Worm (Caenorhabditis elegans) whole organism, young adult: ENCODE measurements around the gene wht-3.

ENCODE experiments used
- B0336.3 ChIP-seq: fragments of 200-800 bp; sonication (Bioruptor generic); IDR thresholded peaks from 2 replicates; pipeline ENCODE4 v1.3.6; 2022; ENCODE audit warnings: missing genetic modification characterization, missing compliant biosample characterization
- C06A6.2 ChIP-seq: fragments of 200-800 bp; sonication (Bioruptor generic); conservative IDR thresholded peaks from 2 replicates; pipeline ENCODE4 v1.3.6; 2022; ENCODE audit warnings: missing genetic modification characterization, missing compliant biosample characterization
- F33H1.4 ChIP-seq: fragments of 200-800 bp; sonication (Bioruptor generic); IDR thresholded peaks from 2 replicates; pipeline ENCODE4 v1.3.6; 2022; ENCODE audit warnings: missing genetic modification reagents, missing genetic modification characterization, missing compliant biosample characterization
- F39B2.1 ChIP-seq: fragments of 200-800 bp; sonication (Bioruptor generic); IDR thresholded peaks from 2 replicates; pipeline ENCODE4 v1.3.6; 2022; ENCODE audit warnings: missing genetic modification reagents, missing genetic modification characterization, missing compliant biosample characterization
- F57C9.4 ChIP-seq: sonication (generic microtip); optimal IDR thresholded peaks from 2 replicates; lab custom pipeline; 2017; ENCODE audit warnings: mild to moderate bottlenecking, missing genetic modification characterization, missing compliant biosample characterization
- K12H6.12 ChIP-seq: fragments of 200-800 bp; sonication (Bioruptor generic); optimal IDR thresholded peaks from 2 replicates; lab custom pipeline; 2018; ENCODE audit warnings: mild to moderate bottlenecking, missing genetic modification characterization, missing compliant biosample characterization
- Y53G8AR.9 ChIP-seq: fragments of 200-800 bp; sonication (Bioruptor generic); conservative IDR thresholded peaks from 2 replicates; pipeline ENCODE4 v1.3.6; 2022; ENCODE audit warnings: missing genetic modification reagents, missing genetic modification characterization, missing compliant biosample characterization
- Y67H2A.10 ChIP-seq: fragments of 200-800 bp; sonication (Bioruptor generic); conservative IDR thresholded peaks from 2 replicates; pipeline ENCODE4 v1.3.6; 2022; ENCODE audit warnings: missing genetic modification reagents, missing genetic modification characterization, missing compliant biosample characterization
- Y95B8A.8 ChIP-seq: fragments of 200-800 bp; sonication (Bioruptor generic); IDR thresholded peaks from 2 replicates; pipeline ENCODE4 v1.3.6; 2022; ENCODE audit warnings: missing genetic modification reagents, missing genetic modification characterization, missing compliant biosample characterization
- atf-7 ChIP-seq: sonication (generic microtip); optimal IDR thresholded peaks from 2 replicates; lab custom pipeline; 2017; ENCODE audit warnings: mild to moderate bottlenecking, missing genetic modification characterization, missing compliant biosample characterization
- attf-5 ChIP-seq: fragments of 200-800 bp; sonication (Bioruptor generic); optimal IDR thresholded peaks from 2 replicates; lab custom pipeline; 2018; ENCODE audit warnings: mild to moderate bottlenecking, missing genetic modification characterization, missing compliant biosample characterization
- cebp-1 ChIP-seq, 2 experiments: fragments of 200-800 bp in 1 of 2; sonication (Bioruptor generic) in 1 of 2; sonication (generic microtip) in 1 of 2; IDR thresholded peaks in 1 of 2; optimal IDR thresholded peaks in 1 of 2; 2 replicates each; pipeline versions ENCODE4 v1.3.6 to Lab custom; 2017 to 2022; ENCODE audit warnings: missing compliant biosample characterization in 2 of 2, missing genetic modification characterization in 2 of 2, mild to moderate bottlenecking in 1 of 2, missing genetic modification reagents in 1 of 2, moderate library complexity in 1 of 2
- ceh-79 ChIP-seq: sonication (generic microtip); optimal IDR thresholded peaks from 2 replicates; lab custom pipeline; 2017; ENCODE audit warnings: mild to moderate bottlenecking, missing genetic modification characterization, missing compliant biosample characterization
- dox-1 ChIP-seq: fragments of 200-800 bp; sonication (Bioruptor generic); IDR thresholded peaks from 2 replicates; pipeline ENCODE4 v1.3.6; 2022; ENCODE audit warnings: missing genetic modification reagents, missing genetic modification characterization, missing compliant biosample characterization
- dpff-1 ChIP-seq: sonication (generic microtip); optimal IDR thresholded peaks from 2 replicates; lab custom pipeline; 2017; ENCODE audit warnings: mild to moderate bottlenecking, missing genetic modification characterization, missing compliant biosample characterization
- efl-1 ChIP-seq: fragments of 150-350 bp; optimal IDR thresholded peaks from 2 replicates; lab custom pipeline; 2014; ENCODE audit warnings: missing biosample characterization, missing genetic modification reagents, missing genetic modification characterization
- egl-44 ChIP-seq: fragments of 200-800 bp; sonication (Bioruptor generic); IDR thresholded peaks from 2 replicates; pipeline ENCODE4 v1.3.6; 2022; ENCODE audit warnings: missing genetic modification reagents, missing genetic modification characterization, missing compliant biosample characterization
- egrh-3 ChIP-seq: fragments of 200-800 bp; sonication (Bioruptor generic); IDR thresholded peaks from 2 replicates; pipeline ENCODE4 v1.3.6; 2022; ENCODE audit warnings: missing genetic modification reagents, missing genetic modification characterization, missing compliant biosample characterization
- ekl-4 ChIP-seq: fragments of 200-800 bp; sonication (Bioruptor generic); IDR thresholded peaks from 2 replicates; pipeline ENCODE4 v1.3.6; 2022; ENCODE audit warnings: missing genetic modification reagents, missing genetic modification characterization, missing compliant biosample characterization
- ets-4 ChIP-seq: fragments of 200-800 bp; sonication (Bioruptor generic); optimal IDR thresholded peaks from 2 replicates; lab custom pipeline; 2018; ENCODE audit warnings: mild to moderate bottlenecking, missing genetic modification characterization, missing compliant biosample characterization
- fkh-3 ChIP-seq: sonication (generic microtip); optimal IDR thresholded peaks from 2 replicates; lab custom pipeline; 2016; ENCODE audit warnings: mild to moderate bottlenecking, missing genetic modification characterization, missing compliant biosample characterization
- hmg-1.2 ChIP-seq: fragments of 200-800 bp; sonication (Bioruptor generic); IDR thresholded peaks from 2 replicates; pipeline ENCODE4 v1.3.6; 2022; ENCODE audit warnings: missing genetic modification reagents, missing genetic modification characterization, missing compliant biosample characterization
- hsf-1 ChIP-seq: fragments of 200-800 bp; sonication (Bioruptor generic); IDR thresholded peaks from 2 replicates; pipeline ENCODE4 v1.3.6; 2022; ENCODE audit warnings: missing genetic modification reagents, missing genetic modification characterization, missing compliant biosample characterization
- lin-35 ChIP-seq, 3 experiments: fragments of 150-350 bp in 2 of 3; sonication (generic microtip) in 1 of 3; optimal IDR thresholded peaks; 2 replicates each; lab custom pipeline; 2014 to 2018; ENCODE audit warnings: missing biosample characterization in 3 of 3, missing genetic modification characterization in 3 of 3, missing genetic modification reagents in 3 of 3
- lin-54 ChIP-seq: fragments of 200-800 bp; sonication (Bioruptor generic); optimal IDR thresholded peaks from 2 replicates; lab custom pipeline; 2018; ENCODE audit warnings: mild to moderate bottlenecking, missing genetic modification characterization, missing compliant biosample characterization
- lsl-1 ChIP-seq: fragments of 200-800 bp; sonication (Bioruptor generic); optimal IDR thresholded peaks from 2 replicates; lab custom pipeline; 2018; ENCODE audit warnings: mild to moderate bottlenecking, missing genetic modification characterization, moderate library complexity, missing compliant biosample characterization
- madf-10 ChIP-seq: sonication (generic microtip); optimal IDR thresholded peaks from 2 replicates; lab custom pipeline; 2016; ENCODE audit warnings: mild to moderate bottlenecking, missing genetic modification characterization, missing compliant biosample characterization
- madf-6 ChIP-seq: fragments of 200-800 bp; sonication (Bioruptor generic); IDR thresholded peaks from 2 replicates; pipeline ENCODE4 v1.3.6; 2022; ENCODE audit warnings: missing genetic modification reagents, missing genetic modification characterization, missing compliant biosample characterization
- mcd-1 ChIP-seq: fragments of 200-800 bp; sonication (Bioruptor generic); IDR thresholded peaks from 2 replicates; pipeline ENCODE4 v1.3.6; 2022; ENCODE audit warnings: missing genetic modification reagents, missing genetic modification characterization, missing compliant biosample characterization
- mel-28 ChIP-seq: sonication (generic microtip); optimal IDR thresholded peaks from 2 replicates; lab custom pipeline; 2016; ENCODE audit warnings: borderline replicate concordance, mild to moderate bottlenecking, missing genetic modification characterization, missing compliant biosample characterization
- nhr-27 ChIP-seq: fragments of 200-800 bp; sonication (Bioruptor generic); optimal IDR thresholded peaks from 2 replicates; lab custom pipeline; 2018; ENCODE audit warnings: mild to moderate bottlenecking, missing genetic modification characterization, moderate library complexity, missing compliant biosample characterization
- pha-4 ChIP-seq: fragments of 150-350 bp; sonication (generic microtip); optimal IDR thresholded peaks from 2 replicates; lab custom pipeline; 2014; ENCODE audit warnings: missing biosample characterization, missing genetic modification reagents, missing genetic modification characterization
- rcor-1 ChIP-seq: fragments of 200-800 bp; sonication (Bioruptor generic); IDR thresholded peaks from 2 replicates; pipeline ENCODE4 v1.3.6; 2022; ENCODE audit warnings: missing genetic modification reagents, missing genetic modification characterization, missing compliant biosample characterization
- rec-8 ChIP-seq, 2 experiments: sonication (generic microtip); optimal IDR thresholded peaks; 2 replicates each; lab custom pipeline; 2016; ENCODE audit warnings: mild to moderate bottlenecking in 2 of 2, missing genetic modification characterization in 2 of 2, missing genetic modification reagents in 2 of 2, missing genotype in 2 of 2, missing biosample characterization in 1 of 2, missing compliant biosample characterization in 1 of 2, moderate library complexity in 1 of 2
- snpc-1.3 ChIP-seq: sonication (generic microtip); optimal IDR thresholded peaks from 2 replicates; lab custom pipeline; 2017; ENCODE audit warnings: missing genetic modification characterization, mild to moderate bottlenecking, missing compliant biosample characterization, antibody characterized with exemption, moderate library complexity, missing genotype, missing genetic modification reagents; ENCODE audit not compliant: insufficient read depth
- snpc-3.4 ChIP-seq: sonication (generic microtip); optimal IDR thresholded peaks from 2 replicates; lab custom pipeline; 2017; ENCODE audit warnings: missing genetic modification characterization, mild to moderate bottlenecking, missing compliant biosample characterization, antibody characterized with exemption, moderate library complexity, missing genotype, missing genetic modification reagents
- tbp1 ChIP-seq: fragments of 200-800 bp; sonication (Bioruptor generic); optimal IDR thresholded peaks from 2 replicates; lab custom pipeline; 2018; ENCODE audit warnings: mild to moderate bottlenecking, missing genetic modification characterization, missing compliant biosample characterization
- ztf-25 ChIP-seq: fragments of 200-800 bp; sonication (Bioruptor generic); IDR thresholded peaks from 2 replicates; pipeline ENCODE4 v1.3.6; 2022; ENCODE audit warnings: missing genetic modification reagents, missing genetic modification characterization, missing compliant biosample characterization
- ztf-28 ChIP-seq: fragments of 200-800 bp; sonication (Bioruptor generic); IDR thresholded peaks from 2 replicates; pipeline ENCODE4 v1.3.6; 2022; ENCODE audit warnings: missing genetic modification reagents, missing genetic modification characterization, missing compliant biosample characterization
- ztf-3 ChIP-seq: fragments of 200-800 bp; sonication (Bioruptor generic); optimal IDR thresholded peaks from 2 replicates; lab custom pipeline; 2018; ENCODE audit warnings: mild to moderate bottlenecking, missing genetic modification characterization, missing compliant biosample characterization
- ztf-6 ChIP-seq: fragments of 200-800 bp; sonication (Bioruptor generic); IDR thresholded peaks from 2 replicates; pipeline ENCODE4 v1.3.6; 2022; ENCODE audit warnings: missing genetic modification reagents, missing genetic modification characterization, missing compliant biosample characterization

Gene wht-3

ce11 chrIII:4151548-4152104 lies at the start of gene wht-3, which contains the start of gene har-1:
Gene wht-3, minus strand, starts transcription at chrIII:4151598.
Gene har-1, plus strand, starts transcription at chrIII:4152054.
- TF ChIP-seq madf-6: peak; percentile 34
- TF ChIP-seq madf-10 (tag; lab: Kevin White, UChicago): no peak
- no peak for TF ChIP-seq mel-28 (tag; lab: Kevin White, UChicago)
- TF ChIP-seq C06A6.2 (GFP tag; lab: Robert Waterston, UW): no peak
- TF ChIP-seq F33H1.4 (GFP tag; lab: Robert Waterston, UW): no peak
- TF ChIP-seq B0336.3 (GFP tag; lab: Robert Waterston, UW): 0 out of 2 replicates have a peak, but pooled peaks have one; percentile 35
- TF ChIP-seq ekl-4 (GFP tag; lab: Robert Waterston, UW): 0 out of 2 replicates have a peak, but pooled peaks have one; percentile 37
- no peak for TF ChIP-seq K12H6.12
- TF ChIP-seq hmg-1.2 (GFP tag; lab: Robert Waterston, UW): 0 out of 2 replicates have a peak, but pooled peaks have one; percentile 4
- peak; percentile 60; the same call in 1 of the 2 replicates for TF ChIP-seq hsf-1 (GFP tag; lab: Robert Waterston, UW)
- no peak for TF ChIP-seq lsl-1 (GFP tag; lab: Kevin White, UChicago)
- peak; percentile 36 for TF ChIP-seq atf-7 (tag; lab: Kevin White, UChicago)
- TF ChIP-seq rec-8 (tag; optimal IDR thresholded peaks at IDR 0.05; lab: Kevin White, UChicago): no peak
- peak; percentile 74 for TF ChIP-seq ceh-79 (tag; lab: Kevin White, UChicago)
- peak; percentile 91 for TF ChIP-seq cebp-1 (GFP tag; IDR thresholded peaks at IDR 0.05; lab: Robert Waterston, UW)
- peak; percentile 98 for TF ChIP-seq cebp-1 (tag; optimal IDR thresholded peaks at IDR 0.05; lab: Kevin White, UChicago)
- no peak for TF ChIP-seq dpff-1
- 0 out of 2 replicates have a peak, but pooled peaks have one; percentile 15 for TF ChIP-seq F39B2.1 (GFP tag; lab: Robert Waterston, UW)
- no peak for TF ChIP-seq tbp1 (GFP tag; lab: Kevin White, UChicago)
- TF ChIP-seq lin-54: peak; percentile 28
- TF ChIP-seq rcor-1: no peak

ce11 chrIII:4196988-4197384 lies 45.6 kb upstream of the wht-3 start, which contains the start of gene asd-1:
Gene asd-1, plus strand, starts transcription at chrIII:4197285.
- TF ChIP-seq ztf-3 (GFP tag; lab: Kevin White, UChicago) (no peak), egl-44 (no peak), dpff-1 (no peak), fkh-3 (no peak), F57C9.4 (tag; lab: Kevin White, UChicago) (no peak), snpc-1.3 (tag; lab: Kevin White, UChicago) (no peak), ztf-28 (GFP tag; lab: Robert Waterston, UW) (no peak), ztf-25 (GFP tag; lab: Robert Waterston, UW) (no peak)

- TF ChIP-seq snpc-3.4 (no peak), mcd-1 (GFP tag; lab: Robert Waterston, UW) (0 out of 2 replicates have a peak, but pooled peaks have one; percentile 25), Y95B8A.8 (GFP tag; lab: Robert Waterston, UW) (no peak), attf-5 (GFP tag; lab: Kevin White, UChicago) (no peak), Y67H2A.10 (0 out of 2 replicates have a peak, but pooled peaks have one; percentile 14), lin-35 (GFP tag; optimal IDR thresholded peaks at IDR 0.05; lab: Kevin White, UChicago) (peak in 1 of 3 experiments; percentile 23), F57C9.4 (tag; lab: Kevin White, UChicago) (no peak), cebp-1 (GFP tag; IDR thresholded peaks at IDR 0.05; lab: Robert Waterston, UW) (no peak), cebp-1 (tag; optimal IDR thresholded peaks at IDR 0.05; lab: Kevin White, UChicago) (peak; percentile 45), nhr-27 (no peak), dox-1 (GFP tag; lab: Robert Waterston, UW) (0 out of 2 replicates have a peak, but pooled peaks have one; percentile 20), K12H6.12 (peak; percentile 26), ztf-6 (GFP tag; lab: Robert Waterston, UW) (0 out of 2 replicates have a peak, but pooled peaks have one; percentile 13), ceh-79 (tag; lab: Kevin White, UChicago) (no peak), ets-4 (GFP tag; lab: Kevin White, UChicago) (no peak), Y53G8AR.9 (no peak), pha-4 (no peak), egrh-3 (no peak), ekl-4 (GFP tag; lab: Robert Waterston, UW) (peak; percentile 31; the same call in 1 of the 2 replicates), efl-1 (peak; percentile 57), hmg-1.2 (GFP tag; lab: Robert Waterston, UW) (peak; percentile 66; the same call in 1 of the 2 replicates)
Observed at ce11 chrIII:4196301-4196987, 45.0 kb upstream of the wht-3 start.
